Fruit fly (Drosophila melanogaster) whole organism, wandering third instar larva: ENCODE data around the gene dec.

Experiments
- Sp1 ChIP-seq: fragments of 200-800 bp; sonication (Bioruptor generic); optimal IDR thresholded peaks from 3 replicates; lab custom pipeline; 2019; ENCODE audit warnings: missing biosample characterization, mild to moderate bottlenecking, missing genetic modification characterization, moderate library complexity
- foxo ChIP-seq, 2 experiments: fragments of 200-800 bp; sonication (Bioruptor generic); optimal IDR thresholded peaks; 2 replicates in 1 of 2; 3 replicates in 1 of 2; lab custom pipeline; 2016 to 2017; ENCODE audit warnings: missing biosample characterization in 2 of 2, missing genetic modification characterization in 2 of 2
- h ChIP-seq: fragments of 200-800 bp; sonication (Bioruptor generic); optimal IDR thresholded peaks from 3 replicates; lab custom pipeline; 2016; ENCODE audit warnings: missing biosample characterization, mild to moderate bottlenecking, missing genetic modification characterization
- pan ChIP-seq: fragments of >200 bp; optimal IDR thresholded peaks from 2 replicates; lab custom pipeline; 2017
- psq ChIP-seq: fragments of 200-800 bp; sonication (Bioruptor generic); optimal IDR thresholded peaks from 3 replicates; lab custom pipeline; 2017; ENCODE audit warnings: missing biosample characterization, mild to moderate bottlenecking, missing genetic modification characterization, moderate library complexity
- usp ChIP-seq: fragments of >200 bp; optimal IDR thresholded peaks from 2 replicates; lab custom pipeline; 2017; ENCODE audit warnings: missing biosample characterization, missing genetic modification characterization

dm6 chrX:7857873-7858272, 15.1 kb downstream of the dec start, which contains the start of gene CG1409:
- no peak for TF ChIP-seq psq
- TF ChIP-seq pan (lab: Kevin White, UChicago): no peak
- TF ChIP-seq Sp1 (GFP tag; lab: Kevin White, UChicago): no peak
- TF ChIP-seq usp (GFP tag; lab: Kevin White, UChicago): no peak
- no peak for TF ChIP-seq foxo (GFP tag; optimal IDR thresholded peaks at IDR 0.05; lab: Kevin White, UChicago)
- no peak for TF ChIP-seq h (GFP tag; lab: Kevin White, UChicago)
